Worm (Caenorhabditis elegans) whole organism, L3 larva: ENCODE data around the gene dars-1.

Experiments
- ZK546.5 ChIP-seq: sonication (generic microtip); optimal IDR thresholded peaks from 2 replicates; lab custom pipeline; 2017; ENCODE audit warnings: missing biosample characterization, missing genetic modification characterization
- aly-2 ChIP-seq: fragments of 150-350 bp; optimal IDR thresholded peaks from 2 replicates; lab custom pipeline; 2014; ENCODE audit warnings: missing biosample characterization, missing genetic modification characterization
- ama-1 ChIP-seq: fragments of 150-350 bp; optimal IDR thresholded peaks from 2 replicates; lab custom pipeline; 2018
- ceh-16 ChIP-seq: sonication (generic microtip); optimal IDR thresholded peaks from 2 replicates; lab custom pipeline; 2017; ENCODE audit warnings: missing biosample characterization, missing genetic modification characterization
- ceh-28 ChIP-seq: fragments of 150-350 bp; optimal IDR thresholded peaks from 2 replicates; lab custom pipeline; 2014; ENCODE audit warnings: missing biosample characterization, missing genetic modification reagents, missing genetic modification characterization
- ceh-82 ChIP-seq: fragments of 150-350 bp; optimal IDR thresholded peaks from 2 replicates; lab custom pipeline; 2014; ENCODE audit warnings: missing biosample characterization, missing genetic modification characterization
- ceh-9 ChIP-seq: sonication (generic microtip); optimal IDR thresholded peaks from 2 replicates; lab custom pipeline; 2018; ENCODE audit warnings: missing biosample characterization, missing genetic modification characterization
- egl-5 ChIP-seq: fragments of 150-350 bp; optimal IDR thresholded peaks from 2 replicates; lab custom pipeline; 2017; ENCODE audit warnings: missing biosample characterization, missing genetic modification reagents, missing genetic modification characterization, inconsistent platforms
- elt-1 ChIP-seq: fragments of 150-350 bp; optimal IDR thresholded peaks from 2 replicates; lab custom pipeline; 2014; ENCODE audit warnings: missing biosample characterization, missing genetic modification characterization
- elt-2 ChIP-seq: sonication (generic microtip); optimal IDR thresholded peaks from 2 replicates; lab custom pipeline; 2016; ENCODE audit warnings: missing genetic modification reagents, mild to moderate bottlenecking, missing genetic modification characterization, missing compliant biosample characterization
- elt-3 ChIP-seq, 3 experiments: fragments of 150-350 bp in 1 of 3; sonication (generic microtip) in 2 of 3; optimal IDR thresholded peaks; 2 replicates in 2 of 3; 4 replicates in 1 of 3; lab custom pipeline; 2014 to 2017; ENCODE audit warnings: missing biosample characterization in 3 of 3, missing genetic modification characterization in 3 of 3
- fkh-10 ChIP-seq: sonication (generic microtip); optimal IDR thresholded peaks from 2 replicates; lab custom pipeline; 2017; ENCODE audit warnings: missing biosample characterization, missing genetic modification reagents, missing genetic modification characterization
- fkh-2 ChIP-seq: fragments of 150-350 bp; optimal IDR thresholded peaks from 2 replicates; lab custom pipeline; 2014; ENCODE audit warnings: missing biosample characterization, missing genetic modification reagents, missing genetic modification characterization
- fos-1 ChIP-seq: fragments of 150-350 bp; optimal IDR thresholded peaks from 2 replicates; lab custom pipeline; 2014; ENCODE audit warnings: missing biosample characterization, missing genetic modification characterization
- hmg-11 ChIP-seq: sonication (generic microtip); optimal IDR thresholded peaks from 2 replicates; lab custom pipeline; 2016; ENCODE audit warnings: missing genetic modification characterization, missing compliant biosample characterization
- jun-1 ChIP-seq: fragments of 150-350 bp; optimal IDR thresholded peaks from 2 replicates; lab custom pipeline; 2014; ENCODE audit warnings: missing biosample characterization, missing genetic modification reagents, missing genetic modification characterization
- lin-15B ChIP-seq: fragments of 150-350 bp; optimal IDR thresholded peaks from 2 replicates; lab custom pipeline; 2014; ENCODE audit warnings: missing biosample characterization, missing genetic modification characterization
- lin-39 ChIP-seq: fragments of 150-350 bp; optimal IDR thresholded peaks from 2 replicates; lab custom pipeline; 2018; ENCODE audit warnings: missing biosample characterization, missing genetic modification reagents, missing genetic modification characterization
- mdl-1 ChIP-seq: fragments of 150-350 bp; optimal IDR thresholded peaks from 2 replicates; lab custom pipeline; 2014; ENCODE audit warnings: missing biosample characterization, missing genetic modification characterization
- mml-1 ChIP-seq: fragments of 150-350 bp; sonication (generic microtip); optimal IDR thresholded peaks from 3 replicates; lab custom pipeline; 2014; ENCODE audit warnings: missing biosample characterization, missing genetic modification characterization
- nfya-1 ChIP-seq: sonication (generic microtip); optimal IDR thresholded peaks from 2 replicates; lab custom pipeline; 2017; ENCODE audit warnings: missing genetic modification characterization, mild to moderate bottlenecking, missing compliant biosample characterization, antibody characterized with exemption, moderate library complexity; ENCODE audit not compliant: insufficient read depth
- nhr-11 ChIP-seq: fragments of 150-350 bp; optimal IDR thresholded peaks from 2 replicates; lab custom pipeline; 2014; ENCODE audit warnings: missing biosample characterization, missing genetic modification characterization
- nhr-12 ChIP-seq: fragments of 150-350 bp; optimal IDR thresholded peaks from 2 replicates; lab custom pipeline; 2014; ENCODE audit warnings: missing biosample characterization, missing genetic modification characterization
- nhr-23 ChIP-seq: fragments of 150-350 bp; optimal IDR thresholded peaks from 2 replicates; lab custom pipeline; 2014; ENCODE audit warnings: missing biosample characterization, missing genetic modification reagents, missing genetic modification characterization
- nhr-237 ChIP-seq: fragments of 150-350 bp; optimal IDR thresholded peaks from 2 replicates; lab custom pipeline; 2014; ENCODE audit warnings: missing biosample characterization, missing genetic modification characterization
- nhr-25 ChIP-seq: sonication (generic microtip); optimal IDR thresholded peaks from 2 replicates; lab custom pipeline; 2017; ENCODE audit warnings: missing biosample characterization, missing genetic modification characterization
- nhr-28 ChIP-seq: fragments of 150-350 bp; optimal IDR thresholded peaks from 2 replicates; lab custom pipeline; 2014; ENCODE audit warnings: missing biosample characterization, missing genetic modification characterization
- nhr-43 ChIP-seq: sonication (generic microtip); optimal IDR thresholded peaks from 2 replicates; lab custom pipeline; 2016; ENCODE audit warnings: mild to moderate bottlenecking, missing genetic modification characterization, missing compliant biosample characterization; ENCODE audit not compliant: poor library complexity, severe bottlenecking
- nhr-67 ChIP-seq: fragments of 150-350 bp; optimal IDR thresholded peaks from 2 replicates; lab custom pipeline; 2014; ENCODE audit warnings: missing biosample characterization, missing genetic modification characterization
- nhr-76 ChIP-seq: fragments of 150-350 bp; sonication (generic microtip); optimal IDR thresholded peaks from 5 replicates; lab custom pipeline; 2014; ENCODE audit warnings: missing biosample characterization, missing genetic modification characterization
- nhr-77 ChIP-seq: fragments of 150-350 bp; optimal IDR thresholded peaks from 2 replicates; lab custom pipeline; 2014; ENCODE audit warnings: missing biosample characterization, missing genetic modification characterization
- pha-4 ChIP-seq: fragments of 150-350 bp; optimal IDR thresholded peaks from 2 replicates; lab custom pipeline; 2014; ENCODE audit warnings: missing biosample characterization, missing genetic modification reagents, missing genetic modification characterization
- pqm-1 ChIP-seq: fragments of 150-350 bp; optimal IDR thresholded peaks from 2 replicates; lab custom pipeline; 2017; ENCODE audit warnings: missing biosample characterization, missing genetic modification characterization, inconsistent platforms
- sea-2 ChIP-seq: fragments of 150-350 bp; sonication (generic microtip); optimal IDR thresholded peaks from 4 replicates; lab custom pipeline; 2014; ENCODE audit warnings: missing biosample characterization, missing genetic modification reagents, missing genetic modification characterization
- skn-1 ChIP-seq: fragments of 150-350 bp; optimal IDR thresholded peaks from 2 replicates; lab custom pipeline; 2014; ENCODE audit warnings: missing biosample characterization, missing genetic modification characterization
- snpc-4 ChIP-seq: fragments of 150-350 bp; optimal IDR thresholded peaks from 2 replicates; lab custom pipeline; 2014; ENCODE audit warnings: missing biosample characterization, missing genetic modification characterization
- tbx-2 ChIP-seq: sonication (generic microtip); optimal IDR thresholded peaks from 2 replicates; lab custom pipeline; 2016; ENCODE audit warnings: mild to moderate bottlenecking, missing genetic modification characterization, missing compliant biosample characterization
- unc-39 ChIP-seq: sonication (generic microtip); optimal IDR thresholded peaks from 4 replicates; lab custom pipeline; 2017; ENCODE audit warnings: missing biosample characterization, missing genetic modification characterization
- zag-1 ChIP-seq: fragments of 150-350 bp; optimal IDR thresholded peaks from 2 replicates; lab custom pipeline; 2014; ENCODE audit warnings: missing biosample characterization, missing genetic modification characterization
- ztf-11 ChIP-seq: fragments of 150-350 bp; optimal IDR thresholded peaks from 2 replicates; lab custom pipeline; 2014; ENCODE audit warnings: missing biosample characterization, missing genetic modification characterization

Gene dars-1

DNA sequence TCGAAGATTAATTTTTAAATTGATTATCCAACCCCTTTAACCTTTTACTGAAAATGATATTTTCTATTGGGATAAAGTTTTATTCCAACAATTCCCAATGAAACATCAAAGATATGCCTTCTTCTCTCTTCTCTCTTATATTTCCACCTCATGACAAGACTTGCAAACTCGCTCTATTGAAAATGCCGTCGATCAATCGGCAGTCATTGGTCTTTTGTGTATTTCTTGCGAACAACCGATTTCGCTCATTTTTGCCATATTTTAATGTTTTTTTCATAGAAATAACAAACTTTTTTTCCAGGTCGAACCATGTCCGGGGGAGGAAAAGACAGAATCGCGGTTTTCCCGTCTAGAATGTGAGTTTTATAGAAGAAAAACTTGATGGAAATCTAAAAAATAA is 16.8 kb upstream of the dars-1 start, which contains the start of gene vha-14:
Gene vha-14 (plus strand): TSS at position 302 of the 400 bp plus-strand sequence.
- no peak for TF ChIP-seq mdl-1 (tag; lab: Kevin White, UChicago)
- TF ChIP-seq ama-1: peak; percentile 3
- no peak for TF ChIP-seq ztf-11 (tag; lab: Kevin White, UChicago)
- TF ChIP-seq ZK546.5 (tag; lab: Kevin White, UChicago): no peak
- no peak for TF ChIP-seq nhr-67 (tag; lab: Kevin White, UChicago)
- no peak for TF ChIP-seq fos-1 (tag; lab: Kevin White, UChicago)
- peak; percentile 8 for TF ChIP-seq nhr-23
- peak; percentile 8 for TF ChIP-seq snpc-4
- TF ChIP-seq unc-39 (tag; lab: Kevin White, UChicago): no peak
- peak; percentile 6 for TF ChIP-seq ceh-28 (tag; lab: Kevin White, UChicago)
- no peak for TF ChIP-seq ceh-9 (tag; lab: Kevin White, UChicago)
- TF ChIP-seq aly-2: no peak
- TF ChIP-seq egl-5 (tag; lab: Kevin White, UChicago): no peak
- TF ChIP-seq tbx-2 (tag; lab: Kevin White, UChicago): no peak
- TF ChIP-seq pqm-1: peak; percentile 31
- TF ChIP-seq lin-39: peak; percentile 55
- no peak for TF ChIP-seq elt-3 (tag; optimal IDR thresholded peaks at IDR 0.05; lab: Kevin White, UChicago)
- no peak for TF ChIP-seq zag-1 (tag; lab: Kevin White, UChicago)
- no peak for TF ChIP-seq elt-1
- no peak for TF ChIP-seq sea-2 (GFP tag; lab: Kevin White, UChicago)
- no peak for TF ChIP-seq nhr-76
- peak; percentile 28 for TF ChIP-seq elt-2 (tag; lab: Kevin White, UChicago)
- no peak for TF ChIP-seq jun-1 (tag; lab: Kevin White, UChicago)
- no peak for TF ChIP-seq nhr-12 (tag; lab: Kevin White, UChicago)
- peak; percentile 40 for TF ChIP-seq hmg-11 (tag; lab: Kevin White, UChicago)
- TF ChIP-seq nhr-237 (tag; lab: Kevin White, UChicago): no peak
- peak; percentile 73 for TF ChIP-seq nfya-1 (tag; lab: Kevin White, UChicago)
- TF ChIP-seq nhr-25 (tag; lab: Kevin White, UChicago): peak; percentile 56
- peak; percentile 70 for TF ChIP-seq pha-4
- no peak for TF ChIP-seq fkh-10 (GFP tag; lab: Kevin White, UChicago)
- peak; percentile 78 for TF ChIP-seq lin-15B
- no peak for TF ChIP-seq ceh-16
- no peak for TF ChIP-seq nhr-28
- TF ChIP-seq, all 47 proteins: peak for 12

DNA sequence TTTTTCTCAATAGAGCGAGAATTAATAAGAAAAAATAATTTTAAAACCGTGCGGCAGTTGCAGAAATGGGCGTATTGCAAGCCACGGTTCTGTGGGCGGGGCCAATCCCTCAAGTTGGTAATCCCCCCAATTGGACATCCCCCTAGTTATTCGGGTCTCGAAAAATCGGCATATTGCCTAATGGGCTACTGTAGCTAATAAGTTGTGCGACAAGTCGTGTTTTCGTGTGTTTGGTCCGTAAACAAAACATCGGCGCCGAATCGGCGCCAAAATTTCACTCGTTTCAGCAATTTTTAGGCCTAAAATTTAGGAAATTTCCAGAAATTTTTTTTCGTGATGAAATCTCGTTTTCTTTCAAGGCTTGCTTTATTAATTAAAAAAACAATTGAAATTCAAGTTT is 13.3 kb upstream of the dars-1 start:
- TF ChIP-seq snpc-4 (no peak), zag-1 (tag; lab: Kevin White, UChicago) (no peak), pqm-1 (no peak)

- no peak for TF ChIP-seq egl-5 (tag; lab: Kevin White, UChicago)
- peak; percentile 27 for TF ChIP-seq nhr-43 (tag; lab: Kevin White, UChicago)
- TF ChIP-seq ztf-11 (tag; lab: Kevin White, UChicago): no peak
- TF ChIP-seq nhr-77 (tag; lab: Kevin White, UChicago): no peak
- no peak for TF ChIP-seq nhr-76
- TF ChIP-seq fkh-10 (GFP tag; lab: Kevin White, UChicago): no peak
- TF ChIP-seq nhr-11 (tag; lab: Kevin White, UChicago): no peak
- no peak for TF ChIP-seq pqm-1
- no peak for TF ChIP-seq mml-1 (tag; lab: Kevin White, UChicago)
- no peak for TF ChIP-seq fkh-2 (tag; lab: Kevin White, UChicago)
- TF ChIP-seq sea-2 (GFP tag; lab: Kevin White, UChicago): no peak
- TF ChIP-seq skn-1: no peak
- no peak for TF ChIP-seq pha-4
- no peak for TF ChIP-seq mdl-1 (tag; lab: Kevin White, UChicago)
- TF ChIP-seq ceh-82 (tag; lab: Kevin White, UChicago): no peak
- no peak for TF ChIP-seq fos-1 (tag; lab: Kevin White, UChicago)
- peak in 2 of 3 experiments; percentile 70 to 78 for TF ChIP-seq elt-3 (tag; optimal IDR thresholded peaks at IDR 0.05; lab: Kevin White, UChicago)
- TF ChIP-seq lin-39: no peak
- peak; percentile 81 for TF ChIP-seq nhr-23
- TF ChIP-seq nhr-25 (tag; lab: Kevin White, UChicago): peak; percentile 23
- TF ChIP-seq ceh-9 (tag; lab: Kevin White, UChicago): no peak
- TF ChIP-seq elt-2 (tag; lab: Kevin White, UChicago): no peak
Measured at ce11 chrIII:9502155-9502714, 11.2 kb upstream of the dars-1 start.
